Fruit fly (Drosophila melanogaster) whole organism, embryonic: ENCODE results near the gene axo.

Experiments used
- Aef1 ChIP-seq: fragments of 200-800 bp; sonication (Bioruptor generic); IDR thresholded peaks from 3 replicates; pipeline ENCODE4 v1.3.6; 2022; ENCODE audit warnings: missing biosample characterization, missing genetic modification characterization
- CG11504 ChIP-seq: fragments of 200-800 bp; sonication (Bioruptor generic); optimal IDR thresholded peaks from 3 replicates; lab custom pipeline; 2019; ENCODE audit warnings: missing biosample characterization, mild to moderate bottlenecking, missing genetic modification characterization, moderate library complexity
- CG12236 ChIP-seq: fragments of 200-800 bp; sonication (Bioruptor generic); optimal IDR thresholded peaks from 2 replicates; lab custom pipeline; 2016; ENCODE audit warnings: missing biosample characterization, missing genetic modification characterization
- CG3407 ChIP-seq: fragments of 200-800 bp; sonication (Bioruptor generic); optimal IDR thresholded peaks from 2 replicates; lab custom pipeline; 2018; ENCODE audit warnings: missing biosample characterization, mild to moderate bottlenecking, missing genetic modification characterization
- CG3847 ChIP-seq: fragments of 200-800 bp; sonication (Bioruptor generic); IDR thresholded peaks from 2 replicates; pipeline ENCODE4 v1.3.6; 2022; ENCODE audit warnings: missing biosample characterization, missing genetic modification characterization
- CG7271 ChIP-seq: fragments of 200-800 bp; sonication (Bioruptor generic); optimal IDR thresholded peaks from 2 replicates; lab custom pipeline; 2018; ENCODE audit warnings: missing biosample characterization, mild to moderate bottlenecking, missing genetic modification characterization, moderate library complexity
- CHES-1-like ChIP-seq: fragments of 200-800 bp; sonication (Bioruptor generic); optimal IDR thresholded peaks from 2 replicates; lab custom pipeline; 2016; ENCODE audit warnings: missing biosample characterization, missing genetic modification characterization
- CoRest ChIP-seq: fragments of 200-800 bp; sonication (Bioruptor generic); optimal IDR thresholded peaks from 3 replicates; lab custom pipeline; 2018; ENCODE audit warnings: missing biosample characterization, mild to moderate bottlenecking, missing genetic modification characterization, moderate library complexity
- Deaf1 ChIP-seq: fragments of 200-800 bp; optimal IDR thresholded peaks from 3 replicates; lab custom pipeline; 2019; ENCODE audit warnings: missing biosample characterization, mild to moderate bottlenecking, missing genetic modification characterization, moderate library complexity
- Drgx ChIP-seq: fragments of 200-800 bp; sonication (Bioruptor generic); IDR thresholded peaks from 2 replicates; pipeline ENCODE4 v1.3.6; 2022; ENCODE audit warnings: missing biosample characterization, missing genetic modification characterization
- Ets65A ChIP-seq: fragments of 200-800 bp; sonication (Bioruptor generic); peaks from one replicate; lab custom pipeline; 2016; ENCODE audit warnings: missing biosample characterization, missing genetic modification characterization
- Hr51 ChIP-seq, 2 experiments: fragments of 200-800 bp; sonication (Bioruptor generic); optimal IDR thresholded peaks; 2 replicates in 1 of 2; 3 replicates in 1 of 2; lab custom pipeline; 2016 to 2018; ENCODE audit warnings: missing biosample characterization in 2 of 2, missing genetic modification characterization in 2 of 2, mild to moderate bottlenecking in 1 of 2, moderate library complexity in 1 of 2
- NK7.1 ChIP-seq: fragments of 200-800 bp; sonication (Bioruptor generic); optimal IDR thresholded peaks from 3 replicates; lab custom pipeline; 2016; ENCODE audit warnings: missing biosample characterization, missing genetic modification characterization
- Optix ChIP-seq: fragments of 200-800 bp; sonication (Bioruptor generic); IDR thresholded peaks from 3 replicates; pipeline ENCODE4 v1.3.6; 2022; ENCODE audit warnings: missing biosample characterization, missing genetic modification characterization
- Six4 ChIP-seq: fragments of 200-800 bp; sonication (Bioruptor generic); optimal IDR thresholded peaks from 2 replicates; lab custom pipeline; 2016; ENCODE audit warnings: missing biosample characterization, missing genetic modification characterization
- Usf ChIP-seq: fragments of 200-800 bp; sonication (Bioruptor generic); optimal IDR thresholded peaks from 2 replicates; lab custom pipeline; 2017; ENCODE audit warnings: missing genotype, missing biosample characterization, missing genetic modification characterization
- Xrp1 ChIP-seq: fragments of 200-800 bp; sonication (Bioruptor generic); IDR thresholded peaks from 2 replicates; pipeline ENCODE4 v1.3.6; 2022; ENCODE audit warnings: missing biosample characterization, missing genetic modification characterization
- ab ChIP-seq: fragments of 200-800 bp; sonication (Bioruptor generic); optimal IDR thresholded peaks from 2 replicates; lab custom pipeline; 2016; ENCODE audit warnings: missing biosample characterization, missing genetic modification characterization
- bab2 ChIP-seq: fragments of 200-800 bp; sonication (Bioruptor generic); optimal IDR thresholded peaks from 2 replicates; lab custom pipeline; 2016; ENCODE audit warnings: missing biosample characterization, missing genetic modification characterization
- bsh ChIP-seq, 2 experiments: fragments of 200-800 bp; sonication (Bioruptor generic); optimal IDR thresholded peaks; 2 replicates each; lab custom pipeline; 2017 to 2018; ENCODE audit warnings: mild to moderate bottlenecking in 2 of 2, missing biosample characterization in 2 of 2, missing genetic modification characterization in 2 of 2, moderate library complexity in 1 of 2
- caup ChIP-seq: fragments of 200-800 bp; sonication (Bioruptor generic); optimal IDR thresholded peaks from 3 replicates; lab custom pipeline; 2017; ENCODE audit warnings: missing biosample characterization, mild to moderate bottlenecking, missing genetic modification characterization, moderate library complexity; ENCODE audit not compliant: severe bottlenecking
- chm ChIP-seq: fragments of 200-800 bp; sonication (Bioruptor generic); IDR thresholded peaks from 2 replicates; pipeline ENCODE4 v1.3.6; 2022; ENCODE audit warnings: missing biosample characterization, missing genetic modification characterization
- ci ChIP-seq: fragments of 200-800 bp; sonication (Bioruptor generic); IDR thresholded peaks from 3 replicates; pipeline ENCODE4 v1.3.6; 2022; ENCODE audit warnings: missing biosample characterization, missing genetic modification characterization
- da ChIP-seq: fragments of 200-800 bp; sonication (Bioruptor generic); optimal IDR thresholded peaks from 2 replicates; lab custom pipeline; 2016; ENCODE audit warnings: missing biosample characterization, missing genetic modification characterization
- danr ChIP-seq: fragments of 200-800 bp; sonication (Bioruptor generic); IDR thresholded peaks from 2 replicates; pipeline ENCODE4 v1.3.6; 2022; ENCODE audit warnings: missing biosample characterization, missing genetic modification characterization
- dm ChIP-seq: fragments of 200-800 bp; sonication (Bioruptor generic); optimal IDR thresholded peaks from 3 replicates; lab custom pipeline; 2016; ENCODE audit warnings: missing biosample characterization, missing genetic modification characterization
- fd64A ChIP-seq: fragments of 200-800 bp; sonication (Bioruptor generic); optimal IDR thresholded peaks from 3 replicates; lab custom pipeline; 2018; ENCODE audit warnings: missing biosample characterization, mild to moderate bottlenecking, missing genetic modification characterization
- hbn ChIP-seq: fragments of 200-800 bp; sonication (Bioruptor generic); IDR thresholded peaks from 2 replicates; pipeline ENCODE4 v1.3.6; 2022; ENCODE audit warnings: missing biosample characterization, missing genetic modification characterization; ENCODE audit not compliant: partially characterized antibody
- jigr1 ChIP-seq: fragments of 200-800 bp; sonication (Bioruptor generic); IDR thresholded peaks from 3 replicates; pipeline ENCODE4 v1.3.6; 2022; ENCODE audit warnings: missing biosample characterization, missing genetic modification characterization
- jumu ChIP-seq: fragments of 200-800 bp; sonication (Bioruptor generic); optimal IDR thresholded peaks from 3 replicates; lab custom pipeline; 2016; ENCODE audit warnings: missing biosample characterization, missing genetic modification characterization
- mam ChIP-seq: fragments of 200-800 bp; sonication (Bioruptor generic); optimal IDR thresholded peaks from 3 replicates; lab custom pipeline; 2016; ENCODE audit warnings: missing biosample characterization, missing genetic modification characterization
- onecut ChIP-seq: fragments of 200-800 bp; sonication (Bioruptor generic); IDR thresholded peaks from 2 replicates; pipeline ENCODE4 v1.3.6; 2022; ENCODE audit warnings: missing biosample characterization, missing genetic modification characterization
- p53 ChIP-seq: fragments of 200-800 bp; sonication (Bioruptor generic); optimal IDR thresholded peaks from 2 replicates; lab custom pipeline; 2016; ENCODE audit warnings: missing biosample characterization, missing genetic modification characterization
- pb ChIP-seq: fragments of 200-800 bp; sonication (Bioruptor generic); optimal IDR thresholded peaks from 3 replicates; lab custom pipeline; 2016; ENCODE audit warnings: missing biosample characterization, missing genetic modification characterization
- prd ChIP-seq, 3 experiments: fragments of >200 bp in 2 of 3; fragments of 200-800 bp in 1 of 3; sonication (Bioruptor generic) in 1 of 3; optimal IDR thresholded peaks in 2 of 3; IDR thresholded peaks in 1 of 3; 2 replicates in 2 of 3; 3 replicates in 1 of 3; pipeline versions ENCODE4 v1.3.6 to Lab custom; 2017 to 2022; ENCODE audit warnings: missing biosample characterization in 1 of 3, missing genetic modification characterization in 1 of 3
- pzg ChIP-seq: fragments of 200-800 bp; sonication (Bioruptor generic); optimal IDR thresholded peaks from 3 replicates; lab custom pipeline; 2018; ENCODE audit warnings: missing biosample characterization, mild to moderate bottlenecking, missing genetic modification characterization, moderate library complexity
- tap ChIP-seq: fragments of 200-800 bp; optimal IDR thresholded peaks from 3 replicates; lab custom pipeline; 2019; ENCODE audit warnings: missing biosample characterization, mild to moderate bottlenecking, missing genetic modification characterization, moderate library complexity
- tgo ChIP-seq: fragments of 200-800 bp; sonication (Bioruptor generic); IDR thresholded peaks from 3 replicates; pipeline ENCODE4 v1.3.6; 2022; ENCODE audit warnings: missing biosample characterization, missing genetic modification characterization
- tin ChIP-seq: fragments of 200-800 bp; sonication (Bioruptor generic); optimal IDR thresholded peaks from 3 replicates; lab custom pipeline; 2016; ENCODE audit warnings: missing biosample characterization, missing genetic modification characterization
- tll ChIP-seq, 2 experiments: fragments of 200-800 bp in 1 of 2; fragments of >200 bp in 1 of 2; sonication (Bioruptor generic) in 1 of 2; optimal IDR thresholded peaks; 2 replicates each; lab custom pipeline; 2017 to 2019; ENCODE audit warnings: missing biosample characterization in 2 of 2, missing genetic modification characterization in 2 of 2, mild to moderate bottlenecking in 1 of 2, moderate library complexity in 1 of 2
- wek ChIP-seq: fragments of 200-800 bp; sonication (Bioruptor generic); optimal IDR thresholded peaks from 3 replicates; lab custom pipeline; 2018; ENCODE audit warnings: missing biosample characterization, mild to moderate bottlenecking, missing genetic modification characterization, moderate library complexity
- zen ChIP-seq: fragments of 200-800 bp; sonication (Bioruptor generic); optimal IDR thresholded peaks from 3 replicates; lab custom pipeline; 2018; ENCODE audit warnings: missing biosample characterization, mild to moderate bottlenecking, missing genetic modification characterization, moderate library complexity
- zfh2 ChIP-seq: fragments of 200-800 bp; sonication (Bioruptor generic); optimal IDR thresholded peaks from 2 replicates; lab custom pipeline; 2016; ENCODE audit warnings: missing biosample characterization, missing genetic modification characterization

axo gene

dm6 chr3L:4679063-4679462 lies 8.1 kb downstream of the axo start:
- TF ChIP-seq Xrp1 (0 out of 2 replicates have a peak, but pooled peaks have one; percentile 9), fd64A (no peak), tin (GFP tag; lab: Kevin White, UChicago) (no peak), CG7271 (tag; lab: Kevin White, UChicago) (peak; percentile 8), prd (optimal IDR thresholded peaks at IDR 0.05; lab: Kevin White, UChicago) (no peak), prd (GFP tag; IDR thresholded peaks at IDR 0.05; lab: Robert Waterston, UW) (peak; percentile 56; the same call in 2 of the 3 replicates), Optix (GFP tag; lab: Robert Waterston, UW) (no peak), da (no peak), NK7.1 (GFP tag; lab: Kevin White, UChicago) (no peak), Usf (GFP tag; lab: Kevin White, UChicago) (no peak), zen (peak; percentile 68), bab2 (no peak), Hr51 (GFP tag; optimal IDR thresholded peaks at IDR 0.05; lab: Kevin White, UChicago) (no peak)

DNA sequence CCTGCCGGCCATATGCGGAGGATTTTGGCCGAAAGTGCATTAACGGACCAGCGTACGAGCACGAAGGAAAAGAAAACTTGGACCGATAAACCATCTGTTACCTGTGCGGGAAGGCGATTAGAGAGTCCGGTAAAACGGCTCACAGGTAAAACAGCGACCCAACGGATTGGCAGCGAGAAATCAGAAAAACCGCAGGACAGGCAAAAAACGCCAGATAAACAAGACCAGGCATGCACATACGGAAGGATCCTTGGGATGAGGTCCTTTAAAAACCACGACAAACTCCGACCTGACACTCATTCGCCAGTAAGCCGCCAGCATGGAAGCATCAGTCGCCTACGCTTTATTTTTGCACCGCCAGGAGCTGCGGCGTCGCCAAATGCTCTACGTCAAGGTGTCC lies 9.6 kb downstream of the axo start, which contains the start of gene CG34266:
TSS of gene CG34266 (plus strand) at position 301 of the 400 bp plus-strand sequence.
- no peak for TF ChIP-seq jigr1 (GFP tag; lab: Robert Waterston, UW)
- no peak for TF ChIP-seq onecut (GFP tag; lab: Robert Waterston, UW)
- TF ChIP-seq CG3407 (GFP tag; lab: Kevin White, UChicago): no peak
- TF ChIP-seq Ets65A (GFP tag; lab: Kevin White, UChicago): peak; percentile 81
- TF ChIP-seq tgo (GFP tag; lab: Robert Waterston, UW): no peak
- TF ChIP-seq p53 (GFP tag; lab: Kevin White, UChicago): no peak
- no peak for TF ChIP-seq danr (GFP tag; lab: Robert Waterston, UW)

- TF ChIP-seq zfh2 (GFP tag; lab: Kevin White, UChicago) (no peak), pb (GFP tag; lab: Kevin White, UChicago) (no peak), wek (GFP tag; lab: Kevin White, UChicago) (no peak)
- TF ChIP-seq, all 482 proteins: peak for 0
Measured at dm6 chr3L:4667289-4667688, 19.8 kb downstream of the axo start, which contains the start of gene CG32236. TSS of gene CG32236 (minus strand) at chr3L:4667389.

DNA sequence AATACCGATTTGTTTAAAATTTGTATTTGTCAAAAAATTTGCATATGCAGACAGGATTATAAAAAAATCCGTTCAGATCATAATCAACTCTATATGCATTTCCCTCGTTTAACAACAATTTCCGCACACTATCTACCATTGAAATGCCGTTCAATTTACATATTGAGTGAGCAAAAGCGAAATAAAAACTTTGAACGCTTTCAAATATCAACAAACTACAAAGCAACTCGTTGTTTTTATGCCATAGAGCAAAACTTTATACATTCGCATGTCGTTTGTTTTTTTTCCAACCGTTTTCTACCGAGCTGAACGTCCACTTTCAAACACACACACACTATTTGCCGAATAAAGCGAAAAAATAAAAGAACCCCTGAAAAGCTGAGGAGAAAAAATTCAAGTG lies 39.1 kb downstream of the axo start, which contains the start of gene TTLL1B:
TSS of gene TTLL1B (plus strand) at position 301 of the 400 bp plus-strand sequence.
- TF ChIP-seq CG3847 (GFP tag; lab: Robert Waterston, UW) (no peak), Aef1 (GFP tag; lab: Robert Waterston, UW) (no peak), caup (GFP tag; lab: Kevin White, UChicago) (no peak), Drgx (GFP tag; lab: Robert Waterston, UW) (no peak), CHES-1-like (GFP tag; lab: Kevin White, UChicago) (no peak), tap (no peak), CG11504 (no peak)

- peak in 1 of 2 experiments; percentile 20 for TF ChIP-seq tll (GFP tag; optimal IDR thresholded peaks at IDR 0.05; lab: Kevin White, UChicago)
- no peak for TF ChIP-seq ab (GFP tag; lab: Kevin White, UChicago)
Measured at dm6 chr3L:4634689-4635088, 52.4 kb downstream of the axo start, which contains the start of gene CG13716. TSS of gene CG13716 (minus strand) at chr3L:4634789.

dm6 chr3L:4627012-4627411 lies 60.1 kb downstream of the axo start:
- TF ChIP-seq dm (GFP tag; lab: Kevin White, UChicago): peak; percentile 30
- TF ChIP-seq ci: 0 out of 3 replicates have a peak, but pooled peaks have one; percentile 50
- no peak for TF ChIP-seq mam (GFP tag; lab: Kevin White, UChicago)
- TF ChIP-seq pzg (GFP tag; lab: Kevin White, UChicago): peak; percentile 7
- TF ChIP-seq jumu (GFP tag; lab: Kevin White, UChicago): peak; percentile 29
- no peak for TF ChIP-seq hbn (GFP tag; lab: Robert Waterston, UW)
- peak; percentile 95 for TF ChIP-seq CoRest (tag; lab: Kevin White, UChicago)
- TF ChIP-seq Deaf1 (tag; lab: Kevin White, UChicago): peak; percentile 33
- TF ChIP-seq Six4 (GFP tag; lab: Kevin White, UChicago): no peak
- peak; percentile 48; the same call in 1 of the 2 replicates for TF ChIP-seq chm (GFP tag; lab: Robert Waterston, UW)
- no peak for TF ChIP-seq CG12236 (GFP tag; lab: Kevin White, UChicago)
- TF ChIP-seq bsh (GFP tag; optimal IDR thresholded peaks at IDR 0.05; lab: Kevin White, UChicago): no peak
